Worm (Caenorhabditis elegans): ENCODE results near the gene vab-19.

DNA sequence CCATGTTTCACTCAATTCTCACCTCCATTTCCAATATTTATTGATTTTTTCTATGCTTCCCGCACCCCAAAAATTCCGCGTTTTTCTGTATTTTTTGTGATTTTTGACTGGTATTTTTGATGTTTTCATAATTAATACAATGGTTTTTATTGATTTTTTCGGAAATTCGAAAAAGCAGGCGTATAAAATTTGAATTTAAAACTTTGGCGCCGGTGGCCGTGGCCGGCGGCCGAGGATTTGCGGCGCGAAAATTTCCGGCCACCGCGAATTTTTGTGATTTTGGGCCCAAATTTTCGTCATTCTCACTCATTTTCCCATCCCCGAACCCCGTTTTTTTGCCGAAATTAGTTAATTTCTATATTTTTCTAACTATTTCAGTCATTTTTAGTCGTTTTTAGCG, 7.9 kb downstream of the vab-19 start:
- TF ChIP-seq hnd-1 (tag; optimal IDR thresholded peaks at IDR 0.05) (no peak), ama-1 (optimal IDR thresholded peaks at IDR 0.05) (no peak), B0310.2 (tag; optimal IDR thresholded peaks at IDR 0.05) (no peak), aly-1 (tag; optimal IDR thresholded peaks at IDR 0.05) (no peak), ets-7 (tag; optimal IDR thresholded peaks at IDR 0.05) (no peak), flt-1 (GFP tag; IDR thresholded peaks at IDR 0.05) (no peak), hmg-4 (GFP tag; optimal IDR thresholded peaks at IDR 0.05) (no peak), pes-1 (GFP tag; IDR thresholded peaks at IDR 0.05) (peak; percentile 58; the same call in 1 of the 2 replicates), ceh-13 (GFP tag; optimal IDR thresholded peaks at IDR 0.05) (no peak), hmbx-1 (tag; optimal IDR thresholded peaks at IDR 0.05) (no peak), tra-4 (tag; optimal IDR thresholded peaks at IDR 0.05) (no peak)
